Worm (Caenorhabditis elegans) whole organism, dauer: ENCODE measurements around the gene clec-75.

ENCODE experiments used
- unc-62 ChIP-seq: sonication (generic microtip); optimal IDR thresholded peaks from 2 replicates; lab custom pipeline; 2017; ENCODE audit warnings: missing biosample characterization, missing genetic modification reagents, missing genetic modification characterization

clec-75 gene

ce11 chrIV:3956705-3957104, 3.8 kb upstream of the clec-75 start, which contains the start of gene clec-74:
clec-74 (plus strand) TSS chrIV:3957005.
- no peak for TF ChIP-seq unc-62 (GFP tag; lab: Kevin White, UChicago)

- no peak for TF ChIP-seq unc-62 (GFP tag; lab: Kevin White, UChicago)
Observed at ce11 chrIV:3962584-3962983, 2.0 kb downstream of the clec-75 start, which contains the start of gene Y46C8AM.1. Y46C8AM.1 (plus strand) TSS chrIV:3962884.

ce11 chrIV:3963498-3963897, 3.0 kb downstream of the clec-75 start:
- no peak for TF ChIP-seq unc-62 (GFP tag; lab: Kevin White, UChicago)

ce11 chrIV:3965013-3965412, 4.5 kb downstream of the clec-75 start, which contains the start of gene clec-76:
clec-76 (plus strand) TSS chrIV:3965246.
- no peak for TF ChIP-seq unc-62 (GFP tag; lab: Kevin White, UChicago)

- no peak for TF ChIP-seq unc-62 (GFP tag; lab: Kevin White, UChicago)
Observed at ce11 chrIV:3973049-3973448, 12.5 kb downstream of the clec-75 start, which contains the start of gene clec-79. clec-79 (plus strand) TSS chrIV:3973349.

ce11 chrIV:3977965-3978523, 17.5 kb downstream of the clec-75 start, which contains the start of gene srh-220:
srh-220 (minus strand) TSS chrIV:3978015.
- no peak for TF ChIP-seq unc-62 (GFP tag; lab: Kevin White, UChicago)

- no peak for TF ChIP-seq unc-62 (GFP tag; lab: Kevin White, UChicago)
Observed at ce11 chrIV:3979525-3979924, 19.0 kb downstream of the clec-75 start, which contains the start of gene srh-222. srh-222 (plus strand) TSS chrIV:3979825.

- no peak for TF ChIP-seq unc-62 (GFP tag; lab: Kevin White, UChicago)
Observed at ce11 chrIV:3981601-3982000, 21.1 kb downstream of the clec-75 start, which contains the start of gene srh-223. srh-223 (plus strand) TSS chrIV:3981901.

- no peak for TF ChIP-seq unc-62 (GFP tag; lab: Kevin White, UChicago)
Observed at ce11 chrIV:3988132-3988531, 27.6 kb downstream of the clec-75 start.

- no peak for TF ChIP-seq unc-62 (GFP tag; lab: Kevin White, UChicago)
Observed at ce11 chrIV:3988638-3989152, 28.2 kb downstream of the clec-75 start, which contains the start of gene clec-78. clec-78 (plus strand) TSS chrIV:3989102.

- no peak for TF ChIP-seq unc-62 (GFP tag; lab: Kevin White, UChicago)
Observed at ce11 chrIV:3993292-3993691, 32.8 kb downstream of the clec-75 start, which contains the start of gene F47C12.6. F47C12.6 (minus strand) TSS chrIV:3993392.

ce11 chrIV:3994318-3994717, 33.8 kb downstream of the clec-75 start, which contains the start of gene F47C12.13:
F47C12.13 (minus strand) TSS chrIV:3994418.
- no peak for TF ChIP-seq unc-62 (GFP tag; lab: Kevin White, UChicago)

ce11 chrIV:3995384-3995783, 34.9 kb downstream of the clec-75 start, which contains the start of gene F47C12.7:
F47C12.7 (minus strand) TSS chrIV:3995484.
- no peak for TF ChIP-seq unc-62 (GFP tag; lab: Kevin White, UChicago)

- no peak for TF ChIP-seq unc-62 (GFP tag; lab: Kevin White, UChicago)
Observed at ce11 chrIV:3998517-3998916, 38.0 kb downstream of the clec-75 start, which contains the start of gene F47C12.8. F47C12.8 (minus strand) TSS chrIV:3998617.

- TF ChIP-seq unc-62 (GFP tag; lab: Kevin White, UChicago) = no peak
Observed at ce11 chrIV:3999662-4000061, 39.1 kb downstream of the clec-75 start.

- TF ChIP-seq unc-62 (GFP tag; lab: Kevin White, UChicago) = no peak
Observed at ce11 chrIV:4004221-4004620, 43.7 kb downstream of the clec-75 start.
